Worm (Caenorhabditis elegans): ENCODE measurements around the gene irld-67.

irld-67 gene

ce11 chrII:2888957-2889630, 45.2 kb downstream of the irld-67 start, which contains the start of gene pinn-1 (continued):
- TF ChIP-seq lin-35 (GFP tag; optimal IDR thresholded peaks at IDR 0.05), result peak in 1 of 3 experiments; percentile 69
- no peak for TF ChIP-seq ceh-58 (GFP tag; IDR thresholded peaks at IDR 0.05)
- peak; percentile 70; the same call in 1 of the 2 replicates for TF ChIP-seq Y67H2A.10 (GFP tag; conservative IDR thresholded peaks at IDR 0.05)
- TF ChIP-seq T26A5.8 (tag; optimal IDR thresholded peaks at IDR 0.05), result no peak
- no peak; the same call in 1 of the 2 replicates for TF ChIP-seq attf-3 (GFP tag; conservative IDR thresholded peaks at IDR 0.05)
- no peak for TF ChIP-seq ztf-3 (GFP tag; optimal IDR thresholded peaks at IDR 0.05)

ce11 chrII:2885518-2886449, 48.5 kb downstream of the irld-67 start:
- TF ChIP-seq ekl-4 (GFP tag; IDR thresholded peaks at IDR 0.05) (no peak), mel-28 (tag; optimal IDR thresholded peaks at IDR 0.05; ENCODE audit: borderline replicate concordance) (no peak)

- TF ChIP-seq Y79H2A.3 (GFP tag; conservative IDR thresholded peaks at IDR 0.05) (no peak), lin-40 (tag; optimal IDR thresholded peaks at IDR 0.05) (no peak), him-1 (tag; optimal IDR thresholded peaks at IDR 0.05) (no peak), ceh-27 (GFP tag; optimal IDR thresholded peaks at IDR 0.05) (no peak), rec-8 (tag; optimal IDR thresholded peaks at IDR 0.05) (no peak), snpc-4 (GFP tag; optimal IDR thresholded peaks at IDR 0.05) (no peak), snpc-4 (tag; optimal IDR thresholded peaks at IDR 0.05) (no peak)
Measured at ce11 chrII:2884810-2885209, 49.4 kb downstream of the irld-67 start, which contains the start of gene pigw-1. pigw-1 (minus strand) TSS chrII:2884910.

Measured in whole organism, young adult.